Fruit fly (Drosophila melanogaster) Kc167 (cell line): ENCODE measurements around the gene Vps29.

Experiments
- Myc ChIP-seq: fragments of >200 bp; optimal IDR thresholded peaks from 2 replicates; lab custom pipeline; 2017; ENCODE audit warnings: missing external identifiers
- Sin3A ChIP-seq: fragments of >200 bp; optimal IDR thresholded peaks from 2 replicates; lab custom pipeline; 2018; ENCODE audit warnings: missing external identifiers
- h ChIP-seq: fragments of >200 bp; optimal IDR thresholded peaks from 3 replicates; lab custom pipeline; 2018; ENCODE audit warnings: missing external identifiers
- insv ChIP-seq: fragments of >200 bp; optimal IDR thresholded peaks from 3 replicates; lab custom pipeline; 2018; ENCODE audit warnings: missing external identifiers
- psq ChIP-seq: fragments of >200 bp; optimal IDR thresholded peaks from 2 replicates; lab custom pipeline; 2017; ENCODE audit warnings: missing external identifiers
- ttk ChIP-seq: sonication (Bioruptor generic); optimal IDR thresholded peaks from 2 replicates; lab custom pipeline; 2017; ENCODE audit warnings: missing external identifiers

DNA sequence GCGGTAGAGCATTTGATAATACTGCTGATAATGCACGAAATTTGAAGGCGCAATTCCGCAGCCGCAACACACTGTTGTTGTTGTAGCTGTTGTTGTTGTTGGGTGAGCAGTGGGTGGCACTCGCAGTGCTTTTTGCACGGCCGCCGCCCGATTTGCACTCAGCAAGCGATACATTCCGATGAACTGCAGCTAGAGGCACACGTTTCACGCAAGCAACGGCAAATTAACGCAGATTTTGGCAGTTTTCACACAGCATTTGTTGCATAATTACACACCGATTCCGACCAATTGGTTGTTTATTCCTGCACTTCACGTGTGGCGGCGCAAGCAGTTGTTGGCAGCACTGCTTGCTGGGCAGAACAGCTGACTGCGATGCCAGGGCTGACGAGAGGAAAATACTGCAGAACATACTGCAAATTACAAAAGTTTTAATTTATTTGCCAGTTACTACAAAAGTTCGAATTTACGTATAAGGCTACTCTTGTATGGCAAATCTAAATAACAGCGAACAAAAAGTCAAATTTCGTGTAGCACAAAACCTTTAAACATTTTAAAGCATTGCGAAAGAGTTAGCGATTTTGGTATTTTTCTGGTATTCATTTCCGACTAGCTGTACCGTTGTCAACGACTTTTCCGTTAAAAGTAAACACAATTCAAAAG is 42.4 kb upstream of the Vps29 start, which contains the start of the genes PolrMT and CG14339:
- TF ChIP-seq Sin3A (lab: Kevin White, UChicago) (no peak), psq (lab: Kevin White, UChicago) (no peak), h (lab: Kevin White, UChicago) (no peak), Myc (lab: Kevin White, UChicago) (no peak), insv (lab: Kevin White, UChicago) (no peak), ttk (lab: Kevin White, UChicago) (no peak)
